Fruit fly (Drosophila melanogaster) whole organism: ENCODE results near the gene CG6749.

Experiments
- CG8478 ChIP-seq: fragments of >200 bp; optimal IDR thresholded peaks from 2 replicates; lab custom pipeline; 2018; ENCODE audit warnings: inconsistent platforms
- Dll ChIP-seq: fragments of >200 bp; optimal IDR thresholded peaks from 2 replicates; lab custom pipeline; 2017
- EcR ChIP-seq, 2 experiments: fragments of >200 bp; optimal IDR thresholded peaks; 2 replicates each; lab custom pipeline; 2017; ENCODE audit warnings: missing biosample characterization in 2 of 2, missing genetic modification characterization in 2 of 2, missing genetic modification reagents in 2 of 2
- pan ChIP-seq: fragments of >200 bp; optimal IDR thresholded peaks from 2 replicates; lab custom pipeline; 2017
- psq ChIP-seq: fragments of >200 bp; optimal IDR thresholded peaks from 2 replicates; lab custom pipeline; 2017
- usp ChIP-seq: fragments of >200 bp; optimal IDR thresholded peaks from 2 replicates; lab custom pipeline; 2017; ENCODE audit warnings: missing biosample characterization, missing genetic modification characterization, mixed read lengths

DNA sequence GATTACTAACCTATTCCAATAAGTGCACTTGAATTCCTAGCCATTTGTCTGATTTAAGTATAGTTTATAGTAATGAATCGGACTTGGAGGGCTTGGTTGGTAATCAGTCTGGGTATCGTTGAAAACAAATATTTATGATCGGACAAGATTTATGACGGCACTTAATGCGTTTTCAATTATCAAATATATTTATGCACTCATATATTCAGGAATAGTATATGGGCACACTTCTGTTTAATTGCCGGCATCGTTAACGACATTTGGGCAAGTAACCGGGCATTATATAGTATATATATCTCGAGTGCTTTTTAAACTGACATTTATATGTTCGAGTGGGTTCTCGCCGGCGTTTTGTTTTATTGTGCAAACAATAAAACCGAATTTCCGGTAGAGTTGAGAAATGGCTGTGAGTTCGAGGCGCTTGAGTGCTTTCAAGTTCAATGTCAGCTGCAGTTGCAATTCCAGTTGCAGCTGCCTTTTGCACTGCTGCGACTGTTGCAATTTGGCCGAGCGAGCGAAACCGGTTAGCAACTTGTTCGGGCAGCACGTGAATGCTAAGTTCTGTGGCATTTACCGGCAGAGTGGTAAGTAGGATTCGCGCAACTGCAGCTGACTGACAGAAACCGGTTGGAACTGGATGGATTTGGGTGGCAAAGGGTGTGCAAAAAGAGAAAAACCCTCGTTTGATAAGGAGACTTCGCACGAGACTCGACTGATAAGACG is 34.2 kb upstream of the CG6749 start:
- TF ChIP-seq CG8478 (lab: Kevin White, UChicago): no peak
- TF ChIP-seq Dll (lab: Kevin White, UChicago): no peak
- TF ChIP-seq pan (lab: Kevin White, UChicago): no peak
- no peak for TF ChIP-seq usp
- TF ChIP-seq psq (lab: Kevin White, UChicago): no peak
- no peak for TF ChIP-seq EcR (GFP tag; optimal IDR thresholded peaks at IDR 0.05; lab: Kevin White, UChicago)
